Fruit fly (Drosophila melanogaster) whole organism, embryonic: ENCODE results near the gene CG1233.
A peak's percentile ranks its signal among the peaks of the same experiment; 100 is the strongest.

ENCODE experiments used
- Adf1 ChIP-seq: fragments of 200-800 bp; sonication (Bioruptor generic); IDR thresholded peaks from 2 replicates; pipeline ENCODE4 v1.3.6; 2022; ENCODE audit warnings: missing biosample characterization, missing genetic modification characterization
- CG11398 ChIP-seq: fragments of 200-800 bp; sonication (Bioruptor generic); optimal IDR thresholded peaks from 2 replicates; lab custom pipeline; 2016; ENCODE audit warnings: missing biosample characterization, missing genetic modification characterization
- CG12155 ChIP-seq: fragments of 200-800 bp; sonication (Bioruptor generic); optimal IDR thresholded peaks from 3 replicates; lab custom pipeline; 2016; ENCODE audit warnings: missing biosample characterization, missing genetic modification characterization
- CG13894 ChIP-seq: fragments of 200-800 bp; sonication (Bioruptor generic); optimal IDR thresholded peaks from 3 replicates; lab custom pipeline; 2018; ENCODE audit warnings: missing biosample characterization, mild to moderate bottlenecking, missing genetic modification characterization, moderate library complexity
- CG16813 ChIP-seq: fragments of 200-800 bp; sonication (Bioruptor generic); IDR thresholded peaks from 3 replicates; pipeline ENCODE4 v1.3.6; 2022; ENCODE audit warnings: missing biosample characterization, missing genetic modification characterization; ENCODE audit not compliant: partially characterized antibody
- CG18011 ChIP-seq: fragments of 200-800 bp; sonication (Bioruptor generic); optimal IDR thresholded peaks from 2 replicates; lab custom pipeline; 2017; ENCODE audit warnings: missing biosample characterization, missing genetic modification characterization, mild to moderate bottlenecking, moderate library complexity, missing genotype
- CG34376 ChIP-seq: fragments of 200-800 bp; sonication (Bioruptor generic); optimal IDR thresholded peaks from 2 replicates; lab custom pipeline; 2018; ENCODE audit warnings: missing biosample characterization, mild to moderate bottlenecking, missing genetic modification characterization
- CG5245 ChIP-seq: fragments of 200-800 bp; sonication (Bioruptor generic); optimal IDR thresholded peaks from 3 replicates; lab custom pipeline; 2016; ENCODE audit warnings: missing biosample characterization, missing genetic modification characterization
- CG7372 ChIP-seq: fragments of 200-800 bp; sonication (Bioruptor generic); IDR thresholded peaks from 2 replicates; pipeline ENCODE4 v1.3.6; 2022; ENCODE audit warnings: missing biosample characterization, missing genetic modification characterization
- CrebB ChIP-seq: fragments of 200-800 bp; sonication (Bioruptor generic); optimal IDR thresholded peaks from 3 replicates; lab custom pipeline; 2018; ENCODE audit warnings: missing biosample characterization, mild to moderate bottlenecking, missing genetic modification characterization
- Deaf1 ChIP-seq: fragments of 200-800 bp; optimal IDR thresholded peaks from 3 replicates; lab custom pipeline; 2019; ENCODE audit warnings: missing biosample characterization, mild to moderate bottlenecking, missing genetic modification characterization, moderate library complexity
- Dref ChIP-seq: fragments of 200-800 bp; sonication (Bioruptor generic); IDR thresholded peaks from 2 replicates; pipeline ENCODE4 v1.3.6; 2022; ENCODE audit warnings: missing biosample characterization, missing genetic modification characterization
- Fer3 ChIP-seq: fragments of 200-800 bp; sonication (Bioruptor generic); optimal IDR thresholded peaks from 2 replicates; lab custom pipeline; 2018; ENCODE audit warnings: missing biosample characterization, mild to moderate bottlenecking, missing genetic modification characterization, moderate library complexity
- Hey ChIP-seq: fragments of 200-800 bp; sonication (Bioruptor generic); optimal IDR thresholded peaks from 3 replicates; lab custom pipeline; 2018; ENCODE audit warnings: missing biosample characterization, mild to moderate bottlenecking, missing genetic modification characterization
- HmgZ ChIP-seq: fragments of 200-800 bp; sonication (Bioruptor generic); optimal IDR thresholded peaks from 2 replicates; lab custom pipeline; 2018; ENCODE audit warnings: missing biosample characterization, mild to moderate bottlenecking, missing genetic modification characterization
- Max ChIP-seq: fragments of 200-800 bp; sonication (Bioruptor generic); optimal IDR thresholded peaks from 2 replicates; lab custom pipeline; 2016; ENCODE audit warnings: missing biosample characterization, mild to moderate bottlenecking, missing genetic modification characterization
- Pdp1 ChIP-seq, 2 experiments: fragments of 200-800 bp; sonication (Bioruptor generic); optimal IDR thresholded peaks; 3 replicates each; lab custom pipeline; 2016; ENCODE audit warnings: missing biosample characterization in 2 of 2, missing genetic modification characterization in 2 of 2, mild to moderate bottlenecking in 1 of 2, moderate library complexity in 1 of 2
- Rx ChIP-seq: fragments of 200-800 bp; sonication (Bioruptor generic); IDR thresholded peaks from 2 replicates; pipeline ENCODE4 v1.3.6; 2022; ENCODE audit warnings: missing biosample characterization, missing genetic modification characterization
- Ssrp ChIP-seq: fragments of 200-800 bp; sonication (Bioruptor generic); optimal IDR thresholded peaks from 2 replicates; lab custom pipeline; 2018; ENCODE audit warnings: missing biosample characterization, mild to moderate bottlenecking, missing genetic modification characterization, moderate library complexity
- ap ChIP-seq: fragments of 200-800 bp; sonication (Bioruptor generic); IDR thresholded peaks from 2 replicates; pipeline ENCODE4 v1.3.6; 2022; ENCODE audit warnings: missing biosample characterization, missing genetic modification characterization
- az2 ChIP-seq: fragments of 200-800 bp; sonication (Bioruptor generic); optimal IDR thresholded peaks from 3 replicates; lab custom pipeline; 2016; ENCODE audit warnings: missing biosample characterization, missing genetic modification characterization
- chif ChIP-seq, 2 experiments: fragments of 200-800 bp; sonication (Bioruptor generic); optimal IDR thresholded peaks; 3 replicates each; lab custom pipeline; 2016; ENCODE audit warnings: missing biosample characterization in 2 of 2, missing genetic modification characterization in 2 of 2
- esg ChIP-seq: fragments of 200-800 bp; sonication (Bioruptor generic); conservative IDR thresholded peaks from 2 replicates; pipeline ENCODE4 v1.3.6; 2022; ENCODE audit warnings: missing biosample characterization, missing genetic modification characterization
- ewg ChIP-seq: fragments of 200-800 bp; sonication (Bioruptor generic); optimal IDR thresholded peaks from 3 replicates; lab custom pipeline; 2017; ENCODE audit warnings: mild to moderate bottlenecking, missing biosample characterization, missing genetic modification reagents, missing genetic modification characterization
- exex ChIP-seq: fragments of 200-800 bp; sonication (Bioruptor generic); optimal IDR thresholded peaks from 4 replicates; lab custom pipeline; 2018; ENCODE audit warnings: missing biosample characterization, mild to moderate bottlenecking, missing genetic modification characterization, moderate library complexity
- gfzf ChIP-seq: fragments of 200-800 bp; sonication (Bioruptor generic); optimal IDR thresholded peaks from 2 replicates; lab custom pipeline; 2016; ENCODE audit warnings: missing biosample characterization, mild to moderate bottlenecking, missing genetic modification characterization, moderate library complexity
- grn ChIP-seq: fragments of 200-800 bp; sonication (Bioruptor generic); optimal IDR thresholded peaks from 3 replicates; lab custom pipeline; 2017; ENCODE audit warnings: missing biosample characterization, missing genetic modification characterization
- jing ChIP-seq: fragments of 200-800 bp; sonication (Bioruptor generic); optimal IDR thresholded peaks from 2 replicates; lab custom pipeline; 2018; ENCODE audit warnings: missing biosample characterization, mild to moderate bottlenecking, missing genetic modification characterization
- lab ChIP-seq: fragments of 200-800 bp; sonication (Bioruptor generic); optimal IDR thresholded peaks from 3 replicates; lab custom pipeline; 2017; ENCODE audit warnings: missing biosample characterization, missing genetic modification characterization, mild to moderate bottlenecking, moderate library complexity, missing genetic modification reagents
- mirr ChIP-seq: fragments of 200-800 bp; sonication (Bioruptor generic); optimal IDR thresholded peaks from 3 replicates; lab custom pipeline; 2018; ENCODE audit warnings: missing biosample characterization, mild to moderate bottlenecking, missing genetic modification characterization
- onecut ChIP-seq: fragments of 200-800 bp; sonication (Bioruptor generic); IDR thresholded peaks from 2 replicates; pipeline ENCODE4 v1.3.6; 2022; ENCODE audit warnings: missing biosample characterization, missing genetic modification characterization
- pho ChIP-seq: fragments of 200-800 bp; sonication (Bioruptor generic); optimal IDR thresholded peaks from 2 replicates; lab custom pipeline; 2016; ENCODE audit warnings: missing biosample characterization, missing genetic modification characterization
- pum ChIP-seq: fragments of 200-800 bp; sonication (Bioruptor generic); optimal IDR thresholded peaks from 2 replicates; lab custom pipeline; 2016; ENCODE audit warnings: missing biosample characterization, missing genetic modification characterization
- salm ChIP-seq: fragments of 200-800 bp; sonication (Bioruptor generic); optimal IDR thresholded peaks from 2 replicates; lab custom pipeline; 2018; ENCODE audit warnings: missing biosample characterization, mild to moderate bottlenecking, missing genetic modification characterization
- slp2 ChIP-seq: fragments of 200-800 bp; sonication (Bioruptor generic); optimal IDR thresholded peaks from 2 replicates; lab custom pipeline; 2016; ENCODE audit warnings: missing biosample characterization, missing genetic modification characterization
- sna ChIP-seq: fragments of 200-800 bp; sonication (Bioruptor generic); IDR thresholded peaks from 2 replicates; pipeline ENCODE4 v1.3.6; 2022; ENCODE audit warnings: missing biosample characterization, missing genetic modification characterization; ENCODE audit not compliant: partially characterized antibody
- sug ChIP-seq: fragments of 200-800 bp; optimal IDR thresholded peaks from 2 replicates; lab custom pipeline; 2019; ENCODE audit warnings: missing biosample characterization, mild to moderate bottlenecking, missing genetic modification characterization, moderate library complexity
- tgo ChIP-seq: fragments of 200-800 bp; sonication (Bioruptor generic); IDR thresholded peaks from 3 replicates; pipeline ENCODE4 v1.3.6; 2022; ENCODE audit warnings: missing biosample characterization, missing genetic modification characterization
- toy ChIP-seq: fragments of 200-800 bp; sonication (Bioruptor generic); IDR thresholded peaks from 2 replicates; pipeline ENCODE4 v1.3.6; 2022; ENCODE audit warnings: missing biosample characterization, missing genetic modification characterization
- wek ChIP-seq: fragments of 200-800 bp; sonication (Bioruptor generic); optimal IDR thresholded peaks from 3 replicates; lab custom pipeline; 2018; ENCODE audit warnings: missing biosample characterization, mild to moderate bottlenecking, missing genetic modification characterization, moderate library complexity

Gene CG1233

DNA sequence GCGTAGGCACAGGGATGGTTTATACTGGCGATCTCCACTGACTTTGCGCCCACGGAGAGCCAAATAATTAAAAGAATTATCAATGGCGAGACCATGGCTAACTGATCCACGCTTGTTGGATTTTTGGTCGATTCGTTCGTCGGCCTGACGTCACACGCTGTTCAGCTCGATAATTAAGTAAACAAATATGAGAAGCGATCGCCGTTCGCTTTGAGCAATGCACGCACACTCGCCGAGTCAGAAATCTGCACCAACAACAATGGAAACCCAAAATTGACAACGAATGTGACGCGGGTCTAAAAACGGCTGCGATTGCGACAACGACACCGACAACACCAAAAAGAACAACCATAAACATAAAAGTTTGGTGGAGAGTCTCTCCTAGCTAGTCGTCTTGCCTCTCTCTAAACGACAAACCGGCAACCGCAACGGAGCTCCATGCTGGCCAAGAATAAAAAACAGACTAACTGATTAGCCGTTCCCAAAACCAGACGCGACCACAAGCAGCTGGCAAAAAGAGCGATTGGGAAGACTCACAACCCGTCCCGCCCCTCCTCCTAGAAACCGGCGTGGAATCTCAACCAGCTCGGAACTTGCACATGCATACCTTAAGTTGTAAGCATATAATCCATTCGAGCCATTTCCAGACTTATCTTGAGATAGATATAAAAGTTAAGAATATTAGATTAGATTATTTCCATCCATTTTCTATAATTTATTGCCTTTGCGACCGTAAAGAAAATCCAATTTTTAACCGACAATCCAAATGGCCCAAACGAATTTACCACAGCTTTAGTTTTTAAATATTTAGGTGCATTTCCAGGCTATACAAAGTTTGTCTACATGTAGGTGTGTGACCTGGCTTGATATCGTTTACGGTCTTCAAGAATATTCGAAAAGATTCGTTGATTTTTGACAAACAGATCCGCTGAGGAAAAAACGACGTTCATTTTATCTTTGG is 29.1 kb upstream of the CG1233 start, which contains the start of gene mthl9 (continued):
- TF ChIP-seq Hey (no peak), CG5245 (GFP tag; lab: Kevin White, UChicago) (no peak), tgo (GFP tag; lab: Robert Waterston, UW) (no peak), sna (GFP tag; lab: Robert Waterston, UW) (0 out of 2 replicates have a peak, but pooled peaks have one; percentile 35), salm (tag; lab: Kevin White, UChicago) (no peak), esg (GFP tag; lab: Robert Waterston, UW) (no peak), Adf1 (GFP tag; lab: Robert Waterston, UW) (peak; percentile 46; the same call in 1 of the 2 replicates), chif (GFP tag; optimal IDR thresholded peaks at IDR 0.05; lab: Kevin White, UChicago) (no peak), ap (no peak), CG11398 (GFP tag; lab: Kevin White, UChicago) (no peak), Rx (GFP tag; lab: Robert Waterston, UW) (no peak), Dref (no peak), CG34376 (GFP tag; lab: Kevin White, UChicago) (peak; percentile 95), CG12155 (GFP tag; lab: Kevin White, UChicago) (peak; percentile 53), HmgZ (peak; percentile 39), CG13894 (peak; percentile 42), Ssrp (tag; lab: Kevin White, UChicago) (no peak), CrebB (tag; lab: Kevin White, UChicago) (peak; percentile 12), ewg (GFP tag; lab: Kevin White, UChicago) (no peak), Fer3 (peak; percentile 8)

dm6 chr3L:337148-337547 is 24.1 kb upstream of the CG1233 start:
- no peak for TF ChIP-seq Pdp1 (GFP tag; optimal IDR thresholded peaks at IDR 0.05; lab: Kevin White, UChicago)
- TF ChIP-seq CG16813 = no peak
- TF ChIP-seq pum (GFP tag; lab: Kevin White, UChicago) = no peak
- TF ChIP-seq CG18011 (GFP tag; lab: Kevin White, UChicago) = no peak
- TF ChIP-seq sug (tag; lab: Kevin White, UChicago) = peak; percentile 50
- TF ChIP-seq grn = peak; percentile 17
- TF ChIP-seq wek (GFP tag; lab: Kevin White, UChicago) = no peak
- TF ChIP-seq Max (GFP tag; lab: Kevin White, UChicago) = no peak
- peak; percentile 48 for TF ChIP-seq lab
- no peak for TF ChIP-seq az2 (GFP tag; lab: Kevin White, UChicago)
- no peak for TF ChIP-seq pho (GFP tag; lab: Kevin White, UChicago)
- TF ChIP-seq toy (GFP tag; lab: Robert Waterston, UW) = no peak
- no peak for TF ChIP-seq CG12155 (GFP tag; lab: Kevin White, UChicago)
- TF ChIP-seq onecut = no peak
- TF ChIP-seq exex = peak; percentile 72
- no peak for TF ChIP-seq CG7372 (GFP tag; lab: Robert Waterston, UW)
- no peak for TF ChIP-seq slp2 (GFP tag; lab: Kevin White, UChicago)
- TF ChIP-seq, all 482 proteins: peak for 4

- TF ChIP-seq exex (peak; percentile 55), mirr (GFP tag; lab: Kevin White, UChicago) (peak; percentile 68), Deaf1 (tag; lab: Kevin White, UChicago) (peak; percentile 12), grn (peak; percentile 21), tgo (GFP tag; lab: Robert Waterston, UW) (no peak), gfzf (GFP tag; lab: Kevin White, UChicago) (no peak), CG34376 (GFP tag; lab: Kevin White, UChicago) (peak; percentile 17), jing (no peak)
- TF ChIP-seq, all 482 proteins: peak for 5
Observed at dm6 chr3L:338116-338515, 23.2 kb upstream of the CG1233 start.
